Fruit fly (Drosophila melanogaster): ENCODE measurements around the gene CG12728.

The CG12728 gene

dm6 chrX:5901628-5902213, 40.7 kb upstream of the CG12728 start (continued):
- TF ChIP-seq Mio (GFP tag; optimal IDR thresholded peaks at IDR 0.05), result no peak
- peak; percentile 49 for TF ChIP-seq sv (GFP tag; optimal IDR thresholded peaks at IDR 0.05)

- TF ChIP-seq Rel (GFP tag; optimal IDR thresholded peaks at IDR 0.05) (no peak), Rel (tag; optimal IDR thresholded peaks at IDR 0.05) (peak; percentile 52), sv (GFP tag; optimal IDR thresholded peaks at IDR 0.05) (no peak)
Observed at dm6 chrX:5902701-5903100, 39.7 kb upstream of the CG12728 start.

DNA sequence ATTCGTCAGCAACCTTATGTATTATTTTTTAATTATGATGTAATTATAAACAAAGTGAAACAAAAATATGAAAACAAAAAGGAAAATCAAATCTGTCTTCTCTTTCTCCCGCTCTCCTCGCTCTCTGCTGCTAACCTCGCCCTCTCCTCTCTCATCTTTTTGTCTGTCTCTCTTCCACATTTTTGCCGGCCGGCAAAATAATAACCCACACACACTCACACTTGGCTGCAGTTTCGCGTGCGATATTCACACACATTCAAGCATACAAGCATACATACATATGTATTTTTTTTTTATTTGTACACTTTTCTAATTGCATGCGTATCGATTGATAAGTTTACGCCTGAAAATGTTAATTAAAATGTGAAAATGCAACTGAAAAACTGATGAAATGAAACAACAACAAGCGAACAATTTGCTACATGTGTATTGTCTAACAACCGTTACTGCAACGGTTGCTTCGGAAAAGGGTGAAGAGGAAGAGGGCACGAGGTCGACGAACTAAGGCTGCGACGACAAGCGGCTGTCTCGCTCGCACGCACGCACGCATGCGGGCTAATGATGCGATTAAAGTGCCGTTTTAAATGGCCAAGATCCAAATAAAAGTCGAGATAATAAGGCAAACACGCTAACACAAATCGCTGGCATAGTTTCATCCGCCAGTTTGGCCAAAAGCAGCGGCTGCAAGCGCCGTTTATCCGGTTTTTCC, 37.9 kb upstream of the CG12728 start:
- TF ChIP-seq Hnf4 (GFP tag; optimal IDR thresholded peaks at IDR 0.05), result peak; percentile 48
- TF ChIP-seq psq (GFP tag; optimal IDR thresholded peaks at IDR 0.05), result peak; percentile 52
- no peak for TF ChIP-seq sv (GFP tag; optimal IDR thresholded peaks at IDR 0.05)
- TF ChIP-seq h (GFP tag; optimal IDR thresholded peaks at IDR 0.05), result peak; percentile 23
- TF ChIP-seq woc (GFP tag; optimal IDR thresholded peaks at IDR 0.05), result peak; percentile 37
- no peak for TF ChIP-seq Dfd (GFP tag; optimal IDR thresholded peaks at IDR 0.05)
- TF ChIP-seq fru (GFP tag; optimal IDR thresholded peaks at IDR 0.05), result peak; percentile 23
- TF ChIP-seq Hr83 (GFP tag; optimal IDR thresholded peaks at IDR 0.05; ENCODE audit: poor library complexity, severe bottlenecking), result peak; percentile 37
- TF ChIP-seq Dif (GFP tag; optimal IDR thresholded peaks at IDR 0.05; ENCODE audit: partially characterized antibody), result peak; percentile 70
- peak; percentile 6 for TF ChIP-seq rgr (GFP tag; optimal IDR thresholded peaks at IDR 0.05)
- TF ChIP-seq N (GFP tag; optimal IDR thresholded peaks at IDR 0.05), result no peak
- peak in 1 of 2 experiments; percentile 26 for TF ChIP-seq foxo (GFP tag; optimal IDR thresholded peaks at IDR 0.05)
- peak; percentile 48 for TF ChIP-seq Jra (GFP tag; optimal IDR thresholded peaks at IDR 0.05)
- no peak for TF ChIP-seq Mio (GFP tag; optimal IDR thresholded peaks at IDR 0.05)
- no peak for TF ChIP-seq Rel (GFP tag; optimal IDR thresholded peaks at IDR 0.05)
- peak; percentile 60 for TF ChIP-seq Rel (tag; optimal IDR thresholded peaks at IDR 0.05)
- TF ChIP-seq brk (GFP tag; optimal IDR thresholded peaks at IDR 0.05), result peak; percentile 76
- TF ChIP-seq sage (GFP tag; optimal IDR thresholded peaks at IDR 0.05), result peak; percentile 43

DNA sequence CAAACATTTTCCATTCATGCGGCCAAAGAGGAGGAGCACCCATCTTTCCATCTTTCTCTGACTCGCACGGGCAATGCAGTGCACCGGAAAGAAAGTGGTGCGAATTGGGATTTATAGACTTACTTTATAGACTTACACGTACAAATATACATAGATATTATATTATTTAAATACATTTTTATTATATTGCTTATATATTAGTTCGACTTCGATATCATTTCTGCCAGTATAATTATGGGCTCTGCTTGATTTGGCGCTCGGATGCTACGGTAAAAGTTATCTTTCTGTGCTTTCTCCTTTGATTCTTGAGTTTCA, 37.4 kb upstream of the CG12728 start:
- no peak for TF ChIP-seq Vsx2 (GFP tag; optimal IDR thresholded peaks at IDR 0.05; ENCODE audit: partially characterized antibody)
- no peak for TF ChIP-seq h (GFP tag; optimal IDR thresholded peaks at IDR 0.05)
- no peak for TF ChIP-seq Abd-B (GFP tag; optimal IDR thresholded peaks at IDR 0.05)
- TF ChIP-seq br (GFP tag; optimal IDR thresholded peaks at IDR 0.05), result no peak
- TF ChIP-seq ey (GFP tag; optimal IDR thresholded peaks at IDR 0.05), result no peak
- TF ChIP-seq usp (GFP tag; optimal IDR thresholded peaks at IDR 0.05), result no peak
- TF ChIP-seq Dfd (GFP tag; optimal IDR thresholded peaks at IDR 0.05), result no peak
- TF ChIP-seq sage (GFP tag; optimal IDR thresholded peaks at IDR 0.05), result no peak
- TF ChIP-seq HLH106 (tag; optimal IDR thresholded peaks at IDR 0.05), result no peak
- TF ChIP-seq dl (GFP tag; optimal IDR thresholded peaks at IDR 0.05; ENCODE audit: insufficient read depth in 1 of 2, partially characterized antibody in 2 of 2), result no peak
- TF ChIP-seq dsf (GFP tag; optimal IDR thresholded peaks at IDR 0.05; ENCODE audit: borderline replicate concordance), result no peak
- TF ChIP-seq Rel (GFP tag; optimal IDR thresholded peaks at IDR 0.05), result no peak
- TF ChIP-seq Rel (tag; optimal IDR thresholded peaks at IDR 0.05), result no peak
- no peak for TF ChIP-seq Mio (GFP tag; optimal IDR thresholded peaks at IDR 0.05)

DNA sequence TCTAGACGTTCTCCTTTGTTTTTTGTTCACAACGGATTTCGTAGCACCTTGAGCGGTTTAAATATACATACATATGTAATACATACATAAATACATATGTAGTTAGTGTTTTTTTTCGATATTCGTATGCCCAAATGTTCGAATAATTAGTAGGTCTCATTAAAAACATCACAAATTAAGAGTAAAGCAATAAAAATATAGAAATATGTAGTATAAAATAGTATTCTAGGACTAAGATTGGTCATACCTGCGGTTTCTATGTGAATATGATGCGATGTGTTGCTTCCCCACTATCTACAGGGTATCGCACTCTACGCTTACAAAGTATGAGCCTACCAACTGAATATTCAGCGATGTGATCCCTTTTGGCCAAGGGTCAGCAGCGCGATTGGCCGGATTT, 37.0 kb upstream of the CG12728 start, which contains the start of gene CG4020:
TSS of gene CG4020 (plus strand) at position 301 of the 400 bp plus-strand sequence.
- no peak for TF ChIP-seq woc (GFP tag; optimal IDR thresholded peaks at IDR 0.05)
- no peak for TF ChIP-seq OdsH (GFP tag; optimal IDR thresholded peaks at IDR 0.05)
- no peak for TF ChIP-seq CrebA (GFP tag; optimal IDR thresholded peaks at IDR 0.05; ENCODE audit: borderline replicate concordance)
- TF ChIP-seq rgr (GFP tag; optimal IDR thresholded peaks at IDR 0.05), result no peak
- no peak for TF ChIP-seq dsf (GFP tag; optimal IDR thresholded peaks at IDR 0.05; ENCODE audit: borderline replicate concordance)
- no peak for TF ChIP-seq Abd-B (GFP tag; optimal IDR thresholded peaks at IDR 0.05)
- TF ChIP-seq HLH106 (tag; optimal IDR thresholded peaks at IDR 0.05), result no peak
- no peak for TF ChIP-seq fru (GFP tag; optimal IDR thresholded peaks at IDR 0.05)
- no peak for TF ChIP-seq Hr83 (GFP tag; optimal IDR thresholded peaks at IDR 0.05; ENCODE audit: poor library complexity, severe bottlenecking)
- no peak for TF ChIP-seq usp (GFP tag; optimal IDR thresholded peaks at IDR 0.05)
- TF ChIP-seq N (GFP tag; optimal IDR thresholded peaks at IDR 0.05), result no peak
